Fruit fly (Drosophila melanogaster): ENCODE results near the gene rtet.

The rtet gene

DNA sequence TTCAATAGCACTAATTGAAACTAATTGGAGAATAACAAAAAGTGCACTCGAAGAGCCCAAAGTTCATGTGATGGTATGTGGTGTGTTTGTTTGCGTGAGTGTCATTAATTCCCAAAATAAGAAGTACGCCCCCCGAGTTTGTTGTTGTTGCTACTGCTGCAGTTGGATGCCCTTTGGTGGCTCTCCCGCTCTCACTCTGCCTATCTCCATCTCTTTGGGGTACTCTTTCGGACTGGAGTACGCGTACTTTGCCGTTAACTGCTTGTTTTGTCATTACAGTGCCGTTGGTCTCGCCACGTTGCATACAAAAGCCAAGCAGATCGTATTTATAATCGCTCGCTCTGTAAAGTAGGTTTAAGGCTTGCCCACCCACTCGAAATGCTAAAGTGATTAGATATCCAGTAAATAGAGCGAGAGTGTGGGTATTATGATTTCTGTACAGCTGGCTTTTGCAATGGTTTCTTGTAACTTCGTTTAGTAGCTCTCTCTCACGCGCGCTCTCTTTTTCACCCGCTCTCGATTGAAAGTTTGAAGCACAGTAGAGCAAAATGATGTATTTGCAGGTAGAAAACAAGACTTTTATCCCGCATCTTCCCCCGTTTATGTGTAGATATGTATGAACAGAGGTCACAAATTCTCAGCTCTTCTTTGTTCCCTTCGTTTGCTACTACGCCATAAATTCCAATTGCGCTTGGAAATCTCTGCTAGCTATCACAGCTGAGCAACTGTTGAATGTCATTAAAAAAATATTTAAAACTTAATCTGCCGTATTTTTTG is 3.9 kb downstream of the rtet start (continued):
- peak; percentile 47 for TF ChIP-seq HHEX (GFP tag; optimal IDR thresholded peaks at IDR 0.05)
- TF ChIP-seq fru (optimal IDR thresholded peaks at IDR 0.05) = no peak
- no peak for TF ChIP-seq amos (GFP tag; IDR thresholded peaks at IDR 0.05; ENCODE audit: partially characterized antibody)
- TF ChIP-seq Ssrp (tag; optimal IDR thresholded peaks at IDR 0.05) = peak; percentile 19
- TF ChIP-seq CG31388 (GFP tag; optimal IDR thresholded peaks at IDR 0.05) = no peak
- no peak for TF ChIP-seq tup (GFP tag; optimal IDR thresholded peaks at IDR 0.05)
- no peak for TF ChIP-seq insv (GFP tag; optimal IDR thresholded peaks at IDR 0.05)
- no peak for TF ChIP-seq abd-A (tag; optimal IDR thresholded peaks at IDR 0.05)
- peak; percentile 37 for TF ChIP-seq Fer1 (GFP tag; optimal IDR thresholded peaks at IDR 0.05)
- no peak for TF ChIP-seq CG6272 (GFP tag; IDR thresholded peaks at IDR 0.05)
- TF ChIP-seq fd102C (GFP tag; optimal IDR thresholded peaks at IDR 0.05) = no peak
- TF ChIP-seq Drgx (GFP tag; IDR thresholded peaks at IDR 0.05) = peak; percentile 19; the same call in 1 of the 2 replicates
- no peak for TF ChIP-seq mld (GFP tag; IDR thresholded peaks at IDR 0.05; ENCODE audit: partially characterized antibody)
- no peak for TF ChIP-seq CG30020 (tag; optimal IDR thresholded peaks at IDR 0.05)
- no peak for TF ChIP-seq YL-1 (GFP tag; optimal IDR thresholded peaks at IDR 0.05)
- peak; percentile 36 for TF ChIP-seq ind (GFP tag; optimal IDR thresholded peaks at IDR 0.05)
- no peak for TF ChIP-seq Nf-YA (GFP tag; IDR thresholded peaks at IDR 0.05)
- TF ChIP-seq CG9797 (GFP tag; optimal IDR thresholded peaks at IDR 0.05) = no peak
- no peak for TF ChIP-seq Hmx (GFP tag; optimal IDR thresholded peaks at IDR 0.05)
- TF ChIP-seq CG11695 (GFP tag; IDR thresholded peaks at IDR 0.05) = peak; percentile 29; the same call in 1 of the 3 replicates
- TF ChIP-seq Nf-YB (GFP tag; optimal IDR thresholded peaks at IDR 0.05) = peak; percentile 14
- TF ChIP-seq chif (GFP tag; optimal IDR thresholded peaks at IDR 0.05) = no peak
- peak; percentile 51 for TF ChIP-seq Rfx (GFP tag; IDR thresholded peaks at IDR 0.05)
- TF ChIP-seq CG1529 (GFP tag; optimal IDR thresholded peaks at IDR 0.05) = peak; percentile 32
- TF ChIP-seq Asciz (GFP tag; optimal IDR thresholded peaks at IDR 0.05) = peak; percentile 38
- 0 out of 2 replicates have a peak, but pooled peaks have one; percentile 30 for TF ChIP-seq CG32772 (GFP tag; IDR thresholded peaks at IDR 0.05)
- no peak for TF ChIP-seq CG7745 (tag; optimal IDR thresholded peaks at IDR 0.05)
- peak; percentile 67 for TF ChIP-seq Oli (tag; optimal IDR thresholded peaks at IDR 0.05)
- TF ChIP-seq oc (tag; optimal IDR thresholded peaks at IDR 0.05) = peak; percentile 42
- TF ChIP-seq CG14710 (tag; optimal IDR thresholded peaks at IDR 0.05) = no peak
- no peak for TF ChIP-seq Max (GFP tag; optimal IDR thresholded peaks at IDR 0.05)
- peak; percentile 45 for TF ChIP-seq CG1233 (GFP tag; optimal IDR thresholded peaks at IDR 0.05)
- TF ChIP-seq gem (tag; optimal IDR thresholded peaks at IDR 0.05) = peak; percentile 69
- no peak for TF ChIP-seq pnt (GFP tag; optimal IDR thresholded peaks at IDR 0.05)
- no peak for TF ChIP-seq wek (GFP tag; optimal IDR thresholded peaks at IDR 0.05)
- no peak for TF ChIP-seq ara (GFP tag; IDR thresholded peaks at IDR 0.05)
- no peak for TF ChIP-seq sisA (GFP tag; IDR thresholded peaks at IDR 0.05)
- TF ChIP-seq CG14965 (GFP tag; optimal IDR thresholded peaks at IDR 0.05; ENCODE audit: borderline replicate concordance) = no peak
- no peak for TF ChIP-seq ash1 (GFP tag; optimal IDR thresholded peaks at IDR 0.05)
- TF ChIP-seq crol (GFP tag; IDR thresholded peaks at IDR 0.05) = no peak; the same call in 1 of the 2 replicates
- TF ChIP-seq Dfd (GFP tag; optimal IDR thresholded peaks at IDR 0.05) = no peak
- peak; percentile 49 for TF ChIP-seq Sox102F (GFP tag; optimal IDR thresholded peaks at IDR 0.05)
- TF ChIP-seq CG7556 (GFP tag; optimal IDR thresholded peaks at IDR 0.05) = no peak
- no peak for TF ChIP-seq CG17186 (GFP tag; optimal IDR thresholded peaks at IDR 0.05)
- peak; percentile 36; the same call in 1 of the 2 replicates for TF ChIP-seq CG31224 (GFP tag; IDR thresholded peaks at IDR 0.05)
- TF ChIP-seq repo (GFP tag; optimal IDR thresholded peaks at IDR 0.05) = no peak
- TF ChIP-seq CG9932 (GFP tag; IDR thresholded peaks at IDR 0.05) = 0 out of 2 replicates have a peak, but pooled peaks have one; percentile 17
- TF ChIP-seq Neu2 (GFP tag; optimal IDR thresholded peaks at IDR 0.05; ENCODE audit: borderline replicate concordance) = no peak
- TF ChIP-seq CG1792 (GFP tag; optimal IDR thresholded peaks at IDR 0.05) = no peak
